Fruit fly (Drosophila melanogaster) ovary, adult (tissue): Measurements from ENCODE around the gene tplus3b.
A peak's percentile ranks its signal among the peaks of the same experiment; 100 is the strongest.

Source experiments
- CG17801 ChIP-seq: fragments of 200-800 bp; optimal IDR thresholded peaks from 2 replicates; lab custom pipeline; 2019; ENCODE audit warnings: missing biosample characterization, mild to moderate bottlenecking, missing genetic modification characterization, moderate library complexity; ENCODE audit not compliant: partially characterized antibody

tplus3b gene

dm6 chr2L:22104301-22104700 lies at the start of gene tplus3b:
tplus3b (minus strand) TSS chr2L:22104401.
- TF ChIP-seq CG17801 (GFP tag; lab: Kevin White, UChicago) = no peak

- no peak for TF ChIP-seq CG17801 (GFP tag; lab: Kevin White, UChicago)
These were observed 49.0 kb upstream of the tplus3b start for dm6 chr2L:22153246-22153645.

- no peak for TF ChIP-seq CG17801 (GFP tag; lab: Kevin White, UChicago)
These were observed 47.1 kb upstream of the tplus3b start, which contains the start of gene dunk for dm6 chr2L:22151323-22151722. dunk (plus strand) TSS chr2L:22151623.

dm6 chr2L:22148713-22149112 lies 44.5 kb upstream of the tplus3b start:
- peak; percentile 68 for TF ChIP-seq CG17801 (GFP tag; lab: Kevin White, UChicago)

dm6 chr2L:22146247-22146646 lies 42.0 kb upstream of the tplus3b start:
- TF ChIP-seq CG17801 (GFP tag; lab: Kevin White, UChicago) = no peak

- TF ChIP-seq CG17801 (GFP tag; lab: Kevin White, UChicago) = no peak
These were observed 41.2 kb upstream of the tplus3b start for dm6 chr2L:22145269-22145917.

dm6 chr2L:22144127-22144526 lies 39.9 kb upstream of the tplus3b start:
- no peak for TF ChIP-seq CG17801 (GFP tag; lab: Kevin White, UChicago)

- TF ChIP-seq CG17801 (GFP tag; lab: Kevin White, UChicago) = no peak
These were observed 38.5 kb upstream of the tplus3b start for dm6 chr2L:22142696-22143176.

- no peak for TF ChIP-seq CG17801 (GFP tag; lab: Kevin White, UChicago)
These were observed 35.8 kb upstream of the tplus3b start for dm6 chr2L:22139960-22140359.

- no peak for TF ChIP-seq CG17801 (GFP tag; lab: Kevin White, UChicago)
These were observed 35.2 kb upstream of the tplus3b start for dm6 chr2L:22139354-22139753.

dm6 chr2L:22134091-22134730 lies 30.0 kb upstream of the tplus3b start:
- TF ChIP-seq CG17801 (GFP tag; lab: Kevin White, UChicago) = no peak

- TF ChIP-seq CG17801 (GFP tag; lab: Kevin White, UChicago) = no peak
These were observed 28.8 kb upstream of the tplus3b start for dm6 chr2L:22132984-22133383.

dm6 chr2L:22131171-22131675 lies 27.0 kb upstream of the tplus3b start, which contains the start of gene CG42748:
CG42748 (plus strand) TSS chr2L:22131221.
- TF ChIP-seq CG17801 (GFP tag; lab: Kevin White, UChicago) = no peak

- no peak for TF ChIP-seq CG17801 (GFP tag; lab: Kevin White, UChicago)
These were observed 25.5 kb upstream of the tplus3b start, which contains the start of gene CycK for dm6 chr2L:22129581-22130300. CycK (minus strand) TSS chr2L:22130142.

dm6 chr2L:22121651-22122165 lies 17.5 kb upstream of the tplus3b start:
- TF ChIP-seq CG17801 (GFP tag; lab: Kevin White, UChicago) = no peak
